Worm (Caenorhabditis elegans) whole organism, mixed stage, embryonic: ENCODE measurements around the gene sdz-5.

Experiments used
- nhr-237 ChIP-seq: fragments of 150-350 bp; optimal IDR thresholded peaks from 2 replicates; lab custom pipeline; 2014; ENCODE audit warnings: missing biosample characterization, missing genetic modification characterization
- unc-120 ChIP-seq: sonication (generic microtip); optimal IDR thresholded peaks from 2 replicates; lab custom pipeline; 2017; ENCODE audit warnings: missing genetic modification characterization, missing compliant biosample characterization; ENCODE audit not compliant: poor library complexity, severe bottlenecking

DNA sequence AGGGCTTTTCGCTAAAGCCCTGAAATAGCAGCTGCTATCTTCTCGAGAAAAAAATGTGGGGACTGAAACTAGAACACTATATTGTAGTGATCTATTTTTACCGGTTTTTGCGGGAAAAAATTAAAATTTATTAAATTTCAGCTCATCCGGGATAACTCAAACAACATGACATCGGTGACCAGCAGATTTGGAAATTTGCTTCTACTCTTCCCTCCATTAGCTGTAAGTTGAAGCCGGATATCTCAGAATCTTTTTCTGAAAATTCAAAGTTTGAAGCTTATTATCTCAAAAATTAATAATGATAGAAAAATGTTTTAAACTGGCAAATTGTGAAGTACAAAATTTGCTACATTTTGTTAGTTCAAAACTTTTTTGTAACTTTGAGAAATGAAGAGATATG lies 24.1 kb upstream of the sdz-5 start:
- TF ChIP-seq nhr-237 (tag; lab: Kevin White, UChicago) (no peak), unc-120 (no peak)
